Worm (Caenorhabditis elegans): ENCODE data around the gene tbx-41.
A peak's percentile ranks its signal among the peaks of the same experiment; 100 is the strongest.

DNA sequence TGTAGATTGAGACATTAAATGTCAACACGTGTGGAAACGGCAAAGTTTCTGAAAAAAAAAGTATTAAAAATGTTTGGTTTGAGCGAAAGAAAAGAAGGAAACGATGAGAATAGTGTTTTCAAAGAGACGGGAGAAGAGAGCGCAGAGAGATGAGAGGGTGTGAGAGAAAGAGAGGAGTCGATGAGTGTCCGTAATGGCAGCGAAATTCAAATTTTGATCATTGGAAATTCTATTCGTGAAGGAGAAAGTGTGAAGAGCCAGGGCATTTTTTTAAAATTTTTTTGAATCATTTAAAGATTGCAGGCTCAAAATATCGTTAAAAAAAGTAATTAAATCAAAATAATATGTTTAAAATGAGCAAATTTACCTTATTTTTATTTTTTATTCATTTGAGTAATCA lies 19.6 kb upstream of the tbx-41 start, which contains the start of gene T26C11.4:
- TF ChIP-seq nhr-237 (tag; optimal IDR thresholded peaks at IDR 0.05) = no peak
- TF ChIP-seq elt-2 (tag; optimal IDR thresholded peaks at IDR 0.05) = no peak
- no peak for TF ChIP-seq eor-1 (tag; optimal IDR thresholded peaks at IDR 0.05)
- no peak for TF ChIP-seq elt-3 (tag; optimal IDR thresholded peaks at IDR 0.05)
- no peak for TF ChIP-seq nhr-76 (tag; optimal IDR thresholded peaks at IDR 0.05)
- TF ChIP-seq ceh-82 (tag; optimal IDR thresholded peaks at IDR 0.05) = no peak
- TF ChIP-seq nfya-1 (tag; optimal IDR thresholded peaks at IDR 0.05; ENCODE audit: insufficient read depth) = peak; percentile 30
- TF ChIP-seq elt-1 (tag; optimal IDR thresholded peaks at IDR 0.05) = no peak
- TF ChIP-seq unc-62 (GFP tag; optimal IDR thresholded peaks at IDR 0.05) = no peak
- TF ChIP-seq pha-4 (tag; optimal IDR thresholded peaks at IDR 0.05) = peak; percentile 49
- no peak for TF ChIP-seq daf-12 (tag; optimal IDR thresholded peaks at IDR 0.05)
- no peak for TF ChIP-seq ceh-28 (tag; optimal IDR thresholded peaks at IDR 0.05)

All from whole organism, L3 larva.